2 worm cellular contexts compared by ENCODE assay signal in genomic region chrIII:4666753-4667400, ce11.
TF ChIP-seq lines count a peak whose summit lies in the region.

No protein-coding gene starts in this region.

TF ChIP-seq in whole organism, L2 larva, 48 proteins besides CTCF, POLR2A, EP300 and RAD21 (continued from another document):
- TF ChIP-seq lin-11 (tag; optimal IDR thresholded peaks at IDR 0.05; lab: Kevin White, UChicago), result no peak
- peak; percentile 47 for TF ChIP-seq nhr-21 (tag; optimal IDR thresholded peaks at IDR 0.05; lab: Kevin White, UChicago)
- TF ChIP-seq ZK546.5 (tag; optimal IDR thresholded peaks at IDR 0.05; lab: Kevin White, UChicago), result no peak
- TF ChIP-seq blmp-1 (tag; optimal IDR thresholded peaks at IDR 0.05; lab: Kevin White, UChicago; ENCODE audit: insufficient read depth), result no peak
- no peak for TF ChIP-seq gmeb-1 (tag; optimal IDR thresholded peaks at IDR 0.05; lab: Kevin White, UChicago)
- peak; percentile 52 for TF ChIP-seq sma-3 (GFP tag; optimal IDR thresholded peaks at IDR 0.05; lab: Kevin White, UChicago)
- peak; percentile 46 for TF ChIP-seq zag-1 (tag; optimal IDR thresholded peaks at IDR 0.05; lab: Kevin White, UChicago)
- no peak for TF ChIP-seq snpc-4 (tag; optimal IDR thresholded peaks at IDR 0.05; lab: Kevin White, UChicago)
- no peak for TF ChIP-seq ztf-11 (tag; optimal IDR thresholded peaks at IDR 0.05; lab: Kevin White, UChicago)
- no peak for TF ChIP-seq alr-1 (tag; optimal IDR thresholded peaks at IDR 0.05; lab: Kevin White, UChicago)
- TF ChIP-seq mdl-1 (tag; optimal IDR thresholded peaks at IDR 0.05; lab: Kevin White, UChicago), result peak; percentile 5 to 15
- peak; percentile 7 for TF ChIP-seq fos-1 (tag; optimal IDR thresholded peaks at IDR 0.05; lab: Kevin White, UChicago)
- TF ChIP-seq peb-1 (tag; optimal IDR thresholded peaks at IDR 0.05; lab: Kevin White, UChicago), result no peak

TF ChIP-seq in whole organism, late embryonic, 69 proteins besides CTCF, POLR2A, EP300 and RAD21 (continued from another document):
- TF ChIP-seq rnt-1 (tag; optimal IDR thresholded peaks at IDR 0.05; lab: Kevin White, UChicago) (peak; percentile 36), elt-2 (tag; optimal IDR thresholded peaks at IDR 0.05; lab: Kevin White, UChicago) (peak; percentile 33), ceh-34 (tag; optimal IDR thresholded peaks at IDR 0.05; lab: Kevin White, UChicago) (peak; percentile 92), hlh-6 (tag; optimal IDR thresholded peaks at IDR 0.05; lab: Kevin White, UChicago) (peak; percentile 81), nhr-232 (tag; optimal IDR thresholded peaks at IDR 0.05; lab: Kevin White, UChicago) (no peak), ceh-31 (tag; optimal IDR thresholded peaks at IDR 0.05; lab: Kevin White, UChicago) (peak; percentile 70), lim-6 (tag; optimal IDR thresholded peaks at IDR 0.05; lab: Kevin White, UChicago) (no peak), che-1 (tag; optimal IDR thresholded peaks at IDR 0.05; lab: Kevin White, UChicago) (peak; percentile 40), eyg-1 (tag; optimal IDR thresholded peaks at IDR 0.05; lab: Kevin White, UChicago) (peak; percentile 8), T23F11.4 (GFP tag; optimal IDR thresholded peaks at IDR 0.05; lab: Kevin White, UChicago) (peak; percentile 99), ceh-18 (tag; optimal IDR thresholded peaks at IDR 0.05; lab: Kevin White, UChicago) (no peak), nfya-1 (tag; optimal IDR thresholded peaks at IDR 0.05; lab: Kevin White, UChicago) (peak; percentile 79), ztf-16 (tag; optimal IDR thresholded peaks at IDR 0.05; lab: Kevin White, UChicago) (no peak), pqm-1 (tag; optimal IDR thresholded peaks at IDR 0.05; lab: Kevin White, UChicago) (no peak), pax-1 (tag; optimal IDR thresholded peaks at IDR 0.05; lab: Kevin White, UChicago) (no peak), K09A11.1 (tag; optimal IDR thresholded peaks at IDR 0.05; lab: Kevin White, UChicago; ENCODE audit: insufficient read depth) (no peak), dmd-4 (tag; optimal IDR thresholded peaks at IDR 0.05; lab: Kevin White, UChicago; ENCODE audit: borderline replicate concordance) (peak; percentile 43), C38D4.7 (GFP tag; optimal IDR thresholded peaks at IDR 0.05; lab: Kevin White, UChicago) (no peak), fax-1 (tag; optimal IDR thresholded peaks at IDR 0.05; lab: Kevin White, UChicago) (no peak), ceh-30 (tag; optimal IDR thresholded peaks at IDR 0.05; lab: Kevin White, UChicago) (peak; percentile 38), mec-3 (tag; optimal IDR thresholded peaks at IDR 0.05; lab: Kevin White, UChicago; ENCODE audit: borderline replicate concordance) (no peak), pros-1 (tag; optimal IDR thresholded peaks at IDR 0.05; lab: Kevin White, UChicago) (peak; percentile 68), sdc-2 (tag; optimal IDR thresholded peaks at IDR 0.05; lab: Kevin White, UChicago) (peak; percentile 48), unc-86 (tag; optimal IDR thresholded peaks at IDR 0.05; lab: Kevin White, UChicago) (no peak), hlh-8 (tag; optimal IDR thresholded peaks at IDR 0.05; lab: Kevin White, UChicago) (peak; percentile 29), ceh-19 (GFP tag; optimal IDR thresholded peaks at IDR 0.05; lab: Kevin White, UChicago) (peak; percentile 71), ceh-6 (GFP tag; optimal IDR thresholded peaks at IDR 0.05; lab: Kevin White, UChicago) (peak; percentile 49), C08G9.2 (tag; optimal IDR thresholded peaks at IDR 0.05; lab: Kevin White, UChicago) (peak; percentile 26), fkh-10 (GFP tag; optimal IDR thresholded peaks at IDR 0.05; lab: Kevin White, UChicago) (no peak), odd-2 (tag; optimal IDR thresholded peaks at IDR 0.05; lab: Kevin White, UChicago) (no peak), hlh-30 (tag; optimal IDR thresholded peaks at IDR 0.05; lab: Kevin White, UChicago; ENCODE audit: insufficient read depth) (peak; percentile 60), F13H6.1 (tag; optimal IDR thresholded peaks at IDR 0.05; lab: Kevin White, UChicago) (no peak), zip-5 (tag; optimal IDR thresholded peaks at IDR 0.05; lab: Kevin White, UChicago) (no peak), K02D7.2 (tag; optimal IDR thresholded peaks at IDR 0.05; lab: Kevin White, UChicago) (no peak), ceh-45 (GFP tag; IDR thresholded peaks at IDR 0.05; lab: Robert Waterston, UW) (no peak), pha-4 (tag; optimal IDR thresholded peaks at IDR 0.05; lab: Kevin White, UChicago) (no peak), elt-4 (tag; optimal IDR thresholded peaks at IDR 0.05; lab: Kevin White, UChicago) (no peak), syd-9 (tag; optimal IDR thresholded peaks at IDR 0.05; lab: Kevin White, UChicago) (peak; percentile 34), ref-2 (tag; optimal IDR thresholded peaks at IDR 0.05; lab: Kevin White, UChicago) (peak; percentile 63), fkh-6 (tag; optimal IDR thresholded peaks at IDR 0.05; lab: Kevin White, UChicago) (no peak), tbx-2 (tag; optimal IDR thresholded peaks at IDR 0.05; lab: Kevin White, UChicago) (peak; percentile 64), pha-2 (tag; optimal IDR thresholded peaks at IDR 0.05; lab: Kevin White, UChicago) (no peak)
